Fruit fly (Drosophila melanogaster): ENCODE results near the gene NijC.

dm6 chr3R:12700454-12700853, 5.5 kb downstream of the NijC start:
- TF ChIP-seq Myc (optimal IDR thresholded peaks at IDR 0.05) = no peak
- TF ChIP-seq h (optimal IDR thresholded peaks at IDR 0.05) = no peak
- TF ChIP-seq insv (optimal IDR thresholded peaks at IDR 0.05) = no peak
- TF ChIP-seq psq (optimal IDR thresholded peaks at IDR 0.05) = no peak
